Worm (Caenorhabditis elegans): ENCODE measurements around the gene erd-2.2.
A peak's percentile ranks its signal among the peaks of the same experiment; 100 is the strongest.

Gene erd-2.2

DNA sequence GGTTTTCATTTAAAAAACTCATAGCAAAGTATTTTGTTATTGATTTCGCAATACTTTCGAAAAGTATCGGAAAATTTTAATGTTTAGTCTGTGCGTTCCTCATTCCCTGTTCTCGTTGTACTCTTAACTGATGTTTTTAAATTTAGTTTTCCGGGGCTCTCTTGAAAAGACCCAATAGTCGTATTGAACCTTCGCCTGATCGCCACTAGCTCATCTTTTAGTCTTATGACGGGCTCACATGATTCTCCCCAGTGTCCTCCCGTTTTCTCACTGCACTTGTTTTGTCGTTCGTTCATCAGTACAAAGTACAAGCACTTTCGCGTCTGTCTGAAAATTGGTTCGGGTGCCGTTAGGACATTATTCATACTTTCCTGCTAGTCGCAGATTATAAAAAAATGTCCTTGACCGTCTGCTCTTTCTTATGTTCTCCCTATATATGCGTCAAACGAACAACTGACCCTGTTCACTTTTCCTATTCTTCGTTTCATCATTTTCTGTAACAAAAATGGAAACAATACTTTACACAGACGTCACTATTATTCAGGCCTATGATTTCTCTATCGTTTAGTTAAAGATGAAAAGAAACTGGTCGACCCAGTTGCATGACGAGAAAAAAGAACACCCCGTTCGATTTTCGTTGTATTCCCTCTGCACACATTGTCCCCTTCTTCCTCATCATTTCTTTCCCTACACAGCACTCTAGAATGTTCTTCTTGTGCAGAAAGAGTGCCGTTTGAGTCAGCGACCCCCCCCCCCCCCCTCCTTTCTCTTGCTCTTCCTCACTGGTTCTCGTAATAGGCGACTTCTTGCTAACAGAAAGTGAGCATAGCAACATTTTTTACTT, 32.8 kb downstream of the erd-2.2 start, which contains the start of gene ubq-1:
Gene ubq-1, plus strand, starts transcription at position 802 of the 844 bp plus-strand sequence.
- TF ChIP-seq tbx-37 (GFP tag; conservative IDR thresholded peaks at IDR 0.05) (no peak), flt-1 (GFP tag; IDR thresholded peaks at IDR 0.05) (peak; percentile 31; the same call in 1 of the 2 replicates), tbx-11 (GFP tag; IDR thresholded peaks at IDR 0.05) (no peak), ceh-36 (tag; optimal IDR thresholded peaks at IDR 0.05) (no peak)

DNA sequence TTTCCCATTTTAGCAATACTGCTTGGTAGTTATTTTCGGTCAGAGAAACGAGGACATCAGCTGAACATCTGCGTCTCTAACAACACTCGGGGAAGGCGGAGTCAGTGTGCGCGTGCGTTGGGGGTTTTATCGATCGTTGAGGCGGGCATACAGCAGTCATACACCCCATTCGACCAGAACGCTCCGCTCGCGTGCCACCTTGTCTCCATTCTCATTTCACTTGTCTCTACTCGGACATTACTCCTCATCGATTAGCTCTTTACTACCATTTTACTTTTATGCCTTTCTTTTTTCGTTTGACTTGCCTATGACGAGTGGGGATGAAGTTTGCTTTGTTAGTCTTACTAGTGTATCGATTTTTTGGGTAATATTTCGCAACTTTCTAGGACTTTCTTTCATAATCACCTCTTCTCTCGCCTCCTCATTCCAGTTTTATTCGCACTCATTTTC, 33.7 kb downstream of the erd-2.2 start:
- no peak for TF ChIP-seq F13C5.2 (tag; optimal IDR thresholded peaks at IDR 0.05)
- no peak; the same call in 1 of the 2 replicates for TF ChIP-seq pes-1 (GFP tag; IDR thresholded peaks at IDR 0.05)
- TF ChIP-seq aly-1 (tag; optimal IDR thresholded peaks at IDR 0.05) = no peak
- TF ChIP-seq scrt-1 (GFP tag; IDR thresholded peaks at IDR 0.05) = 0 out of 2 replicates have a peak, but pooled peaks have one; percentile 8
- no peak for TF ChIP-seq B0310.2 (tag; optimal IDR thresholded peaks at IDR 0.05)
- no peak for TF ChIP-seq ceh-36 (tag; optimal IDR thresholded peaks at IDR 0.05)
- TF ChIP-seq hnd-1 (tag; optimal IDR thresholded peaks at IDR 0.05) = no peak
- no peak for TF ChIP-seq tra-4 (tag; optimal IDR thresholded peaks at IDR 0.05)
- no peak for TF ChIP-seq hmbx-1 (tag; optimal IDR thresholded peaks at IDR 0.05)
- TF ChIP-seq flt-1 (GFP tag; IDR thresholded peaks at IDR 0.05) = 0 out of 2 replicates have a peak, but pooled peaks have one; percentile 30
- TF ChIP-seq tbx-37 (GFP tag; conservative IDR thresholded peaks at IDR 0.05) = no peak
- TF ChIP-seq ama-1 (optimal IDR thresholded peaks at IDR 0.05) = no peak
- no peak for TF ChIP-seq hmg-4 (GFP tag; optimal IDR thresholded peaks at IDR 0.05)
- peak; percentile 5; the same call in 1 of the 2 replicates for TF ChIP-seq tbx-11 (GFP tag; IDR thresholded peaks at IDR 0.05)
- TF ChIP-seq ets-7 (tag; optimal IDR thresholded peaks at IDR 0.05) = no peak
- no peak for TF ChIP-seq ceh-13 (GFP tag; optimal IDR thresholded peaks at IDR 0.05)
- no peak for TF ChIP-seq sea-1 (GFP tag; conservative IDR thresholded peaks at IDR 0.05)

DNA sequence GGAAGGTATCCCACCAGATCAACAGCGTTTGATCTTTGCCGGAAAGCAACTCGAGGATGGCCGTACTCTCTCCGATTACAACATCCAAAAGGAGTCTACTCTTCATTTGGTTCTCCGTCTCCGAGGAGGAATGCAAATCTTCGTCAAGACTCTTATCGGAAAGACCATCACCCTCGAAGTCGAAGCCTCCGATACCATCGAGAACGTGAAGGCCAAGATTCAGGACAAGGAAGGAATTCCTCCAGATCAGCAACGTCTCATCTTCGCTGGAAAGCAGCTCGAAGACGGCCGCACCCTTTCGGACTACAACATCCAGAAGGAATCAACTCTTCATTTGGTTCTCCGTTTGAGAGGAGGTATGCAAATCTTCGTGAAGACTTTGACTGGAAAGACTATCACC, 35.3 kb downstream of the erd-2.2 start:
- no peak for TF ChIP-seq ceh-13 (GFP tag; optimal IDR thresholded peaks at IDR 0.05)

DNA sequence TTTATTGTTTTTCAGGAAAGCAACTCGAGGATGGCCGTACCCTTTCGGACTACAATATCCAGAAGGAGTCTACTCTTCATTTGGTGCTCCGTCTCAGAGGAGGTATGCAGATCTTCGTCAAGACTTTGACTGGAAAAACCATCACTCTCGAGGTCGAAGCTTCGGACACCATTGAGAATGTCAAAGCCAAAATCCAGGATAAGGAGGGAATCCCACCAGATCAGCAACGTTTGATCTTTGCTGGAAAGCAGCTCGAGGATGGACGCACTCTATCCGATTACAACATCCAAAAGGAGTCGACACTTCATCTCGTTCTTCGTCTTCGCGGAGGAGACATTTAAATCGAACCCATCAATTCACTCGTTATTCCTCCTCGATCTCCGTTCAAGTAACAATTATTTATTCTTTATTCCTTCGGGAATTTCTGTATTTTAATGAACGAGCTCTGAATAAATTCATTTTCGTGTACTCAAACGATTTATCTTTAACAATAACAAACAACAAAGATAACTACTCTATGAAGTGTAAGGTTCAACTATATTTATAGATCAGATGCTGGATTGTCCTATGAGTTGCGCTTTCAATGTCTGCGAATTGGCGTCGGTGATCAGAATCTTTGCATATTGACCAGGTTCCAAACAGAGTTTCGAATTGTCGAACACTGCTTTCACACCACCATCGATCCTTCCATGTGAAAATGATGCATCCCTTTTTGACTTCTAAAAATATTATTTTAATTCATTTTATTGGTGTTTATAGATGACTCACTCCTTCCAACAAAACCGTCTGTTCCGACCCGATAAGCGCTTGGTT, 36.7 kb downstream of the erd-2.2 start:
- no peak for TF ChIP-seq F13C5.2 (tag; optimal IDR thresholded peaks at IDR 0.05)
- no peak for TF ChIP-seq ama-1 (optimal IDR thresholded peaks at IDR 0.05)
- no peak for TF ChIP-seq scrt-1 (GFP tag; IDR thresholded peaks at IDR 0.05)
- TF ChIP-seq aly-1 (tag; optimal IDR thresholded peaks at IDR 0.05) = no peak
- no peak for TF ChIP-seq hnd-1 (tag; optimal IDR thresholded peaks at IDR 0.05)
- peak; percentile 20; the same call in 1 of the 2 replicates for TF ChIP-seq flt-1 (GFP tag; IDR thresholded peaks at IDR 0.05)
- peak; percentile 12 for TF ChIP-seq hmg-4 (GFP tag; optimal IDR thresholded peaks at IDR 0.05)
- TF ChIP-seq tbx-37 (GFP tag; conservative IDR thresholded peaks at IDR 0.05) = no peak
- peak; percentile 18; the same call in 1 of the 2 replicates for TF ChIP-seq sea-1 (GFP tag; conservative IDR thresholded peaks at IDR 0.05)

DNA sequence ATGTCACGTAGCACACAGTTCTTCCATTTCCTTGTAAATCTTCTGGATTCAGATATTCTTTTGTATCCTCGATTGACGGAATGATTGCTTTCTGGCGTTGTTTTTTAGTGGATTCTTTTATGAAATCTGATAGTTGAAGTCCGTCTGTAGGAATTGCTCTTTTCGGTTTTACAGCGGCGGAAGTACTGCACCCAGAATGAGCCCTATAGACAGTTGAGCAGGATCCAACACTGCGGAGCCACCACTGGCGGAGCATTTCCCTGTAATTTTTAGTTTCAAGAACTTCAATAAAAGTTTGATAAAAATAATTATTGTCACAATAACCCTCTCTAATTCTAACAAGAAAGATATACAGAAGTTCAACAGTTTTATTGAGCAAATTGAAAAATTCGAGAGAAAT, 39.0 kb downstream of the erd-2.2 start, which contains the start of gene F25B5.5:
Gene F25B5.5, minus strand, starts transcription at position 260 of the 400 bp plus-strand sequence.
- TF ChIP-seq B0310.2 (tag; optimal IDR thresholded peaks at IDR 0.05) = no peak
- no peak for TF ChIP-seq hnd-1 (tag; optimal IDR thresholded peaks at IDR 0.05)

DNA sequence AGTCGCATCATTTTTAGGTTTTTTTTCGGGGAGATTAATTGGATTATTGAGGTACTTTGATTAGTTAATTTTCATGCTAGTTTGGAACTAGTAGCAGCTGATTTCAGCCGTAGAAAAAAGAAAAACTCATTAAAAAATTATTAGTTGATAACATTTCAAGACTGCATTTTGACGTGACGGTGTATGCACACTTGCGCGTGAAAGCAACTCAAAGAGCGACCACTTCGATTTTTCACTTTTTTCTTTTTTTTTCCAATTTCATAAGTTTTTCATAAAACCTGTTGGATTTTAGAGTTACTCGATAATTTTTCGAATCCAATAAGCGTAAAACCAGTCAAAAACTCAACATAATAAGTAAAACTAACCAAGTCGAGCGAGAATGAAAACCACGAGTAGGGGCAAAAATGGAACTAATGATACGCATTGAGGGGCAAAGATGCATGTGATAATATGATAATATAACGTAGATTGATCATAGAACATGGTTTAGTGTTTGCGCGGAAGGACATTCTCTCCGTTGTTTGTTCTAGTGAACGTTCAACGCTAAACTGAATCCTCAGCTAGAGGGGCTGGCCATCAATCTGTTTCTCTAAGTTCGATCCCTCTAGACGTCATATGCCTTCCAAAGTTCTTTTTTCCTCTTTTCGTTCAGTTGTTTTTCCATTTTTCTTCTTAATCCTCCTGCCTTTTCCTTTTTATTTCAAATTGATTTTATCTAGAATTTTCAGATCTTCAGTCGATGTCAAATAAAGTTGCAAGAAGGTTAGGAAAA, 41.5 kb downstream of the erd-2.2 start, which contains the start of the genes F25B5.6 and F25B5.3:
Gene F25B5.6, minus strand, starts transcription at position 572 of the 772 bp plus-strand sequence.
Gene F25B5.3, plus strand, starts transcription at position 722 of the 772 bp plus-strand sequence.
- TF ChIP-seq hmg-4 (GFP tag; optimal IDR thresholded peaks at IDR 0.05) (no peak), aly-1 (tag; optimal IDR thresholded peaks at IDR 0.05) (no peak), F13C5.2 (tag; optimal IDR thresholded peaks at IDR 0.05) (no peak), scrt-1 (GFP tag; IDR thresholded peaks at IDR 0.05) (no peak), hmbx-1 (tag; optimal IDR thresholded peaks at IDR 0.05) (no peak)

DNA sequence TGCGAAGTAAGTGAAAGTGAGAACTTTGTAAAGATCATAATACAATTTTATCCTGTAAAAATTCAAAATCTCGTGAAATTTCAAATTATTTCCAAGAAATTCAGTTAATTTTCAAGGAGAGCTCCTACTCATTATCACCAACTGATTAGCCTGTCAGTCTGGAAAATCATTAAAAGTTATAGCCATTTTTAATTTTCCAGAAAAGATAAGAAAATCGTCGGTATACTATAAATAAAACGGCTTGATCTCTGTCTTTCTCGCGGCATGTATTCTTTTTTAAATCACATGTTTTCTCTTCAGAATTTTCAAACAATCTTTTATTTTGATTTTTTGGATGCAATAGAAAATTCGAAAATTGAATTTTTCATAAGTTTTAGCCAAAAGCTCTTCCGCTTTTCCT, 42.1 kb downstream of the erd-2.2 start:
- no peak for TF ChIP-seq ceh-36 (tag; optimal IDR thresholded peaks at IDR 0.05)
- no peak for TF ChIP-seq scrt-1 (GFP tag; IDR thresholded peaks at IDR 0.05)
- TF ChIP-seq ceh-13 (GFP tag; optimal IDR thresholded peaks at IDR 0.05) = no peak
- no peak for TF ChIP-seq hmg-4 (GFP tag; optimal IDR thresholded peaks at IDR 0.05)
- TF ChIP-seq B0310.2 (tag; optimal IDR thresholded peaks at IDR 0.05) = no peak
- no peak for TF ChIP-seq F13C5.2 (tag; optimal IDR thresholded peaks at IDR 0.05)
- no peak for TF ChIP-seq pes-1 (GFP tag; IDR thresholded peaks at IDR 0.05)
- TF ChIP-seq tbx-11 (GFP tag; IDR thresholded peaks at IDR 0.05) = no peak
- no peak for TF ChIP-seq flt-1 (GFP tag; IDR thresholded peaks at IDR 0.05)
- no peak for TF ChIP-seq hnd-1 (tag; optimal IDR thresholded peaks at IDR 0.05)
- TF ChIP-seq sea-1 (GFP tag; conservative IDR thresholded peaks at IDR 0.05) = no peak
- no peak for TF ChIP-seq hmbx-1 (tag; optimal IDR thresholded peaks at IDR 0.05)
- no peak for TF ChIP-seq ama-1 (optimal IDR thresholded peaks at IDR 0.05)
- TF ChIP-seq tra-4 (tag; optimal IDR thresholded peaks at IDR 0.05) = no peak
- no peak for TF ChIP-seq tbx-37 (GFP tag; conservative IDR thresholded peaks at IDR 0.05)
- no peak for TF ChIP-seq aly-1 (tag; optimal IDR thresholded peaks at IDR 0.05)

Measured in whole organism, early embryonic.